Worm (Caenorhabditis elegans): Measurements from ENCODE around the gene gta-1.

ce11 chrIV:10206182-10206581, 25.7 kb downstream of the gta-1 start, which contains the start of gene K04D7.6:
- no peak for TF ChIP-seq ceh-31 (tag; optimal IDR thresholded peaks at IDR 0.05)
- TF ChIP-seq lin-11 (tag; optimal IDR thresholded peaks at IDR 0.05) = no peak
- TF ChIP-seq zip-5 (tag; optimal IDR thresholded peaks at IDR 0.05) = no peak
- no peak for TF ChIP-seq ama-1 (optimal IDR thresholded peaks at IDR 0.05)
- no peak for TF ChIP-seq hlh-30 (tag; optimal IDR thresholded peaks at IDR 0.05; ENCODE audit: insufficient read depth)
- no peak for TF ChIP-seq F13H6.1 (tag; optimal IDR thresholded peaks at IDR 0.05)
- no peak for TF ChIP-seq tbx-2 (tag; optimal IDR thresholded peaks at IDR 0.05)
- TF ChIP-seq pha-4 (tag; optimal IDR thresholded peaks at IDR 0.05) = no peak
- no peak for TF ChIP-seq lim-6 (tag; optimal IDR thresholded peaks at IDR 0.05)
- no peak for TF ChIP-seq gmeb-2 (tag; optimal IDR thresholded peaks at IDR 0.05)

Data from whole organism, late embryonic.